Worm (Caenorhabditis elegans) whole organism, midembryonic: ENCODE results near the gene lsy-12.

ENCODE experiments used
- T22C8.4 ChIP-seq: fragments of 200-800 bp; sonication (Bioruptor generic); IDR thresholded peaks from 2 replicates; pipeline ENCODE4 v1.3.6; 2022; ENCODE audit warnings: missing genetic modification characterization, missing compliant biosample characterization
- cog-1 ChIP-seq: sonication (generic microtip); optimal IDR thresholded peaks from 2 replicates; lab custom pipeline; 2016; ENCODE audit warnings: missing genetic modification characterization, missing compliant biosample characterization
- flt-1 ChIP-seq: fragments of 200-800 bp; sonication (Bioruptor generic); IDR thresholded peaks from 2 replicates; pipeline ENCODE4 v1.3.6; 2022; ENCODE audit warnings: missing genetic modification characterization, missing compliant biosample characterization
- klf-2 ChIP-seq: fragments of 200-800 bp; sonication (Bioruptor generic); conservative IDR thresholded peaks from 2 replicates; pipeline ENCODE4 v1.3.6; 2022; ENCODE audit warnings: missing genetic modification reagents, missing genetic modification characterization, missing compliant biosample characterization
- med-1 ChIP-seq: sonication (generic microtip); optimal IDR thresholded peaks from 2 replicates; lab custom pipeline; 2017; ENCODE audit warnings: missing genetic modification characterization, mild to moderate bottlenecking, missing compliant biosample characterization, antibody characterized with exemption, missing genetic modification reagents; ENCODE audit not compliant: insufficient read depth
- ref-1 ChIP-seq: fragments of 200-800 bp; sonication (Bioruptor generic); conservative IDR thresholded peaks from 2 replicates; pipeline ENCODE4 v1.3.6; 2022; ENCODE audit warnings: missing genetic modification reagents, missing genetic modification characterization, missing compliant biosample characterization
- tab-1 ChIP-seq: fragments of 200-800 bp; sonication (Bioruptor generic); IDR thresholded peaks from 2 replicates; pipeline ENCODE4 v1.3.6; 2022; ENCODE audit warnings: missing genetic modification characterization, missing compliant biosample characterization
- ztf-29 ChIP-seq: fragments of 200-800 bp; sonication (Bioruptor generic); IDR thresholded peaks from 2 replicates; pipeline ENCODE4 v1.3.6; 2022; ENCODE audit warnings: missing genetic modification reagents, missing genetic modification characterization, missing compliant biosample characterization

ce11 chrV:9835945-9836344 is 23.8 kb downstream of the lsy-12 start, which contains the start of gene sru-38:
- TF ChIP-seq cog-1 (no peak), T22C8.4 (GFP tag; lab: Robert Waterston, UW) (no peak), med-1 (GFP tag; lab: Kevin White, UChicago) (no peak), flt-1 (GFP tag; lab: Robert Waterston, UW) (no peak), ref-1 (GFP tag; lab: Robert Waterston, UW) (no peak), ztf-29 (no peak), klf-2 (GFP tag; lab: Robert Waterston, UW) (no peak), tab-1 (GFP tag; lab: Robert Waterston, UW) (no peak)
